Worm (Caenorhabditis elegans): ENCODE data around the gene msp-57.

DNA sequence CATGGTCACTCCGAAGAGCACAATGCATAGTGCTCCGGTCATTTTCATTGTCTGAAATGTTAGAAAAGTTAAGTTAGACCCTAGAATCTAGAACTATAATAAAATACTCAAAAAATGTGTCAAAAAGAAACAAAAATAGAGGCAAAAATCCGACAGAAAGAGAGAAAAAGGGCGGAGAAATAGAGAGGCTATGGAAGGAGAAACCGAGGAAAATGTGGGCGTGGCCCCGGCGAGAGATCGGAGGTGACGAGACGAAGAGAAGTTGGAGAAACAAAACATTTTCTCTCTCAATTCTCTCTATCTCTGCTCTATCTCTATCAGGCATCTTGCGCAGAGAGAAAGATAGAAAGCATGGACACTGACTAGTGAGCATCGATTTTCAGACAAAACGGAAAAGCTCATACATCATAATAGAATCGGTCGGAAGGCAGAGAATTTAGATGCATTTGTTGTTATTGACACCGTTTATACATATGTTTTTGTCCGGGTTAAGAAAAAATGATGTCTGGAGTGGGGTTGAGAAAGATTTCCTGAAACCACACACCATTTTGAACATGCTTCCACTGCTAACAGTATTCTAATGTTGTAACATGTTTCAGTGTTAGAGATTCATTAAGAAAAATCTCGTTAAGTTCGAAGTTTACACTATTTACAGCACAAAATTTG, 41.0 kb downstream of the msp-57 start, which contains the start of gene C02B10.3:
- TF ChIP-seq lin-1 (GFP tag; IDR thresholded peaks at IDR 0.05) (no peak), snpc-4 (tag; optimal IDR thresholded peaks at IDR 0.05) (no peak), ztf-11 (tag; optimal IDR thresholded peaks at IDR 0.05) (no peak), lin-29 (GFP tag; IDR thresholded peaks at IDR 0.05) (no peak), vab-7 (GFP tag; IDR thresholded peaks at IDR 0.05) (no peak), sdz-12 (GFP tag; optimal IDR thresholded peaks at IDR 0.05) (no peak)
